Worm (Caenorhabditis elegans) whole organism, L1 larva: ENCODE measurements around the gene sdz-7.
A peak's percentile ranks its signal among the peaks of the same experiment; 100 is the strongest.

Source experiments
- C04F5.9 ChIP-seq: sonication (generic microtip); optimal IDR thresholded peaks from 2 replicates; lab custom pipeline; 2016; ENCODE audit warnings: missing genetic modification characterization, missing compliant biosample characterization
- C16A3.4 ChIP-seq: fragments of 150-350 bp; optimal IDR thresholded peaks from 2 replicates; lab custom pipeline; 2014; ENCODE audit warnings: missing biosample characterization, missing genetic modification characterization
- C34B4.2 ChIP-seq: sonication (generic microtip); optimal IDR thresholded peaks from 2 replicates; lab custom pipeline; 2017; ENCODE audit warnings: mild to moderate bottlenecking, missing genetic modification characterization, missing compliant biosample characterization
- F16B12.6 ChIP-seq: fragments of 150-350 bp; optimal IDR thresholded peaks from 2 replicates; lab custom pipeline; 2014; ENCODE audit warnings: missing biosample characterization, missing genetic modification characterization
- Y116A8C.19 ChIP-seq: sonication (generic microtip); optimal IDR thresholded peaks from 2 replicates; lab custom pipeline; 2016; ENCODE audit warnings: missing compliant biosample characterization, missing genetic modification characterization, borderline replicate concordance
- aha-1 ChIP-seq: fragments of 150-350 bp; optimal IDR thresholded peaks from 2 replicates; lab custom pipeline; 2014; ENCODE audit warnings: missing biosample characterization, missing genetic modification characterization
- blmp-1 ChIP-seq: fragments of 150-350 bp; optimal IDR thresholded peaks from 2 replicates; lab custom pipeline; 2014; ENCODE audit warnings: missing biosample characterization, missing genetic modification characterization
- ceh-63 ChIP-seq: fragments of 200-800 bp; sonication (Bioruptor generic); optimal IDR thresholded peaks from 2 replicates; lab custom pipeline; 2018; ENCODE audit warnings: mild to moderate bottlenecking, missing genetic modification characterization, missing compliant biosample characterization
- ceh-8 ChIP-seq: fragments of 200-800 bp; sonication (Bioruptor generic); optimal IDR thresholded peaks from 2 replicates; lab custom pipeline; 2018; ENCODE audit warnings: mild to moderate bottlenecking, missing genetic modification characterization, moderate library complexity, missing compliant biosample characterization
- ceh-82 ChIP-seq, 3 experiments: fragments of 150-350 bp in 1 of 3; sonication (generic microtip) in 2 of 3; optimal IDR thresholded peaks; 2 replicates each; lab custom pipeline; 2014 to 2017; ENCODE audit warnings: missing biosample characterization in 3 of 3, missing genetic modification characterization in 3 of 3
- ceh-88 ChIP-seq: fragments of 200-800 bp; sonication (Bioruptor generic); IDR thresholded peaks from 2 replicates; pipeline ENCODE4 v1.3.6; 2022; ENCODE audit warnings: missing genetic modification characterization, missing compliant biosample characterization
- ceh-90 ChIP-seq: sonication (generic microtip); optimal IDR thresholded peaks from 2 replicates; lab custom pipeline; 2016; ENCODE audit warnings: missing genetic modification characterization, missing compliant biosample characterization
- dsc-1 ChIP-seq: sonication (generic microtip); optimal IDR thresholded peaks from 2 replicates; lab custom pipeline; 2016; ENCODE audit warnings: mild to moderate bottlenecking, missing genetic modification characterization, missing compliant biosample characterization
- egl-13 ChIP-seq: sonication (generic microtip); optimal IDR thresholded peaks from 2 replicates; lab custom pipeline; 2016; ENCODE audit warnings: missing genotype, missing genetic modification reagents, missing genetic modification characterization, missing compliant biosample characterization
- elt-2 ChIP-seq: sonication (generic microtip); optimal IDR thresholded peaks from 2 replicates; lab custom pipeline; 2016; ENCODE audit warnings: missing genetic modification characterization, mild to moderate bottlenecking, inconsistent platforms, missing compliant biosample characterization, missing genetic modification reagents
- ets-5 ChIP-seq: fragments of 200-800 bp; sonication (Bioruptor generic); IDR thresholded peaks from 2 replicates; pipeline ENCODE4 v1.3.6; 2022; ENCODE audit warnings: missing genetic modification characterization, missing compliant biosample characterization
- fkh-4 ChIP-seq: sonication (generic microtip); optimal IDR thresholded peaks from 2 replicates; lab custom pipeline; 2016; ENCODE audit warnings: missing compliant biosample characterization, missing genetic modification characterization, borderline replicate concordance
- fkh-8 ChIP-seq: sonication (generic microtip); optimal IDR thresholded peaks from 2 replicates; lab custom pipeline; 2016; ENCODE audit warnings: mild to moderate bottlenecking, missing genetic modification characterization, missing compliant biosample characterization
- fos-1 ChIP-seq: fragments of 150-350 bp; optimal IDR thresholded peaks from 2 replicates; lab custom pipeline; 2014; ENCODE audit warnings: missing biosample characterization, missing genetic modification characterization
- grh-1 ChIP-seq: fragments of 200-800 bp; sonication (Bioruptor generic); IDR thresholded peaks from 2 replicates; pipeline ENCODE4 v1.3.6; 2022; ENCODE audit warnings: missing genetic modification reagents, missing genetic modification characterization, missing compliant biosample characterization
- hlh-4 ChIP-seq: sonication (generic microtip); optimal IDR thresholded peaks from 2 replicates; lab custom pipeline; 2016; ENCODE audit warnings: mild to moderate bottlenecking, missing genetic modification characterization, missing compliant biosample characterization
- isw-1 ChIP-seq: fragments of 200-800 bp; sonication (Bioruptor generic); IDR thresholded peaks from 2 replicates; pipeline ENCODE4 v1.3.6; 2022; ENCODE audit warnings: missing genetic modification characterization, missing compliant biosample characterization
- jun-1 ChIP-seq: fragments of 150-350 bp; optimal IDR thresholded peaks from 2 replicates; lab custom pipeline; 2014; ENCODE audit warnings: missing biosample characterization, missing genetic modification reagents, missing genetic modification characterization
- lin-13 ChIP-seq: fragments of 150-350 bp; optimal IDR thresholded peaks from 2 replicates; lab custom pipeline; 2014; ENCODE audit warnings: missing biosample characterization, missing genetic modification reagents, missing genetic modification characterization
- lin-15B ChIP-seq: fragments of 150-350 bp; sonication (generic microtip); optimal IDR thresholded peaks from 3 replicates; lab custom pipeline; 2014; ENCODE audit warnings: missing biosample characterization, missing genetic modification characterization
- lin-35 ChIP-seq, 2 experiments: fragments of 150-350 bp; optimal IDR thresholded peaks; 2 replicates each; lab custom pipeline; 2014; ENCODE audit warnings: missing biosample characterization in 2 of 2, missing genetic modification characterization in 2 of 2, missing genetic modification reagents in 2 of 2
- lin-39 ChIP-seq: fragments of 150-350 bp; optimal IDR thresholded peaks from 2 replicates; lab custom pipeline; 2014; ENCODE audit warnings: missing biosample characterization, missing genetic modification reagents, missing genetic modification characterization
- mab-9 ChIP-seq: fragments of 200-800 bp; sonication (Bioruptor generic); IDR thresholded peaks from 2 replicates; pipeline ENCODE4 v1.3.6; 2022; ENCODE audit warnings: missing genetic modification reagents, missing genetic modification characterization, missing compliant biosample characterization
- mdl-1 ChIP-seq, 2 experiments: fragments of 150-350 bp; optimal IDR thresholded peaks; 2 replicates each; lab custom pipeline; 2014 to 2017; ENCODE audit warnings: missing biosample characterization in 2 of 2, missing genetic modification characterization in 2 of 2, inconsistent platforms in 1 of 2
- mef-2 ChIP-seq: fragments of 150-350 bp; optimal IDR thresholded peaks from 2 replicates; lab custom pipeline; 2014; ENCODE audit warnings: missing biosample characterization, missing genetic modification characterization
- nhr-11 ChIP-seq: fragments of 150-350 bp; optimal IDR thresholded peaks from 2 replicates; lab custom pipeline; 2014; ENCODE audit warnings: missing biosample characterization, missing genetic modification characterization
- nhr-19 ChIP-seq: fragments of 200-800 bp; sonication (Bioruptor generic); conservative IDR thresholded peaks from 2 replicates; pipeline ENCODE4 v1.3.6; 2022; ENCODE audit warnings: missing genetic modification characterization, missing compliant biosample characterization
- nhr-28 ChIP-seq: fragments of 150-350 bp; optimal IDR thresholded peaks from 2 replicates; lab custom pipeline; 2014; ENCODE audit warnings: missing biosample characterization, missing genetic modification characterization
- nhr-76 ChIP-seq: sonication (generic microtip); optimal IDR thresholded peaks from 2 replicates; lab custom pipeline; 2017; ENCODE audit warnings: missing biosample characterization, missing genetic modification characterization
- nhr-77 ChIP-seq: fragments of 150-350 bp; optimal IDR thresholded peaks from 2 replicates; lab custom pipeline; 2014; ENCODE audit warnings: missing biosample characterization, missing genetic modification characterization
- nhr-85 ChIP-seq: sonication (generic microtip); peaks from one replicate; lab custom pipeline; 2016; ENCODE audit warnings: missing genetic modification characterization, inconsistent platforms, missing compliant biosample characterization
- nhr-90 ChIP-seq: sonication (generic microtip); optimal IDR thresholded peaks from 2 replicates; lab custom pipeline; 2016; ENCODE audit warnings: mild to moderate bottlenecking, missing genetic modification characterization, missing compliant biosample characterization; ENCODE audit not compliant: poor library complexity
- pag-3 ChIP-seq: sonication (generic microtip); optimal IDR thresholded peaks from 2 replicates; lab custom pipeline; 2017; ENCODE audit warnings: missing genetic modification characterization, mild to moderate bottlenecking, missing compliant biosample characterization, antibody characterized with exemption, borderline replicate concordance; ENCODE audit not compliant: insufficient read depth
- pax-3 ChIP-seq: fragments of 200-800 bp; sonication (Bioruptor generic); optimal IDR thresholded peaks from 2 replicates; lab custom pipeline; 2018; ENCODE audit warnings: mild to moderate bottlenecking, missing genetic modification characterization, moderate library complexity, missing compliant biosample characterization
- pqm-1 ChIP-seq: sonication (generic microtip); optimal IDR thresholded peaks from 3 replicates; lab custom pipeline; 2017; ENCODE audit warnings: missing biosample characterization, missing genetic modification characterization
- snpc-4 ChIP-seq: fragments of 150-350 bp; optimal IDR thresholded peaks from 2 replicates; lab custom pipeline; 2014; ENCODE audit warnings: missing biosample characterization, missing genetic modification characterization
- swsn-7 ChIP-seq: sonication (generic microtip); optimal IDR thresholded peaks from 2 replicates; lab custom pipeline; 2016; ENCODE audit warnings: missing genetic modification characterization, missing compliant biosample characterization
- unc-130 ChIP-seq: fragments of 150-350 bp; optimal IDR thresholded peaks from 2 replicates; lab custom pipeline; 2017; ENCODE audit warnings: missing biosample characterization, missing genetic modification characterization, inconsistent platforms
- unc-62 ChIP-seq: fragments of 150-350 bp; optimal IDR thresholded peaks from 2 replicates; lab custom pipeline; 2014; ENCODE audit warnings: missing biosample characterization, missing genetic modification reagents, missing genetic modification characterization
- unc-86 ChIP-seq: sonication (generic microtip); optimal IDR thresholded peaks from 2 replicates; lab custom pipeline; 2016; ENCODE audit warnings: missing genetic modification characterization, missing compliant biosample characterization
- unc-98 ChIP-seq: fragments of 200-800 bp; sonication (Bioruptor generic); IDR thresholded peaks from 2 replicates; pipeline ENCODE4 v1.3.6; 2022; ENCODE audit warnings: missing genetic modification characterization, missing compliant biosample characterization
- vab-15 ChIP-seq: sonication (generic microtip); optimal IDR thresholded peaks from 2 replicates; lab custom pipeline; 2017; ENCODE audit warnings: missing genotype, mild to moderate bottlenecking, missing genetic modification characterization, missing compliant biosample characterization
- xbp-1 ChIP-seq: sonication (generic microtip); optimal IDR thresholded peaks from 2 replicates; lab custom pipeline; 2016; ENCODE audit warnings: missing genetic modification characterization, missing compliant biosample characterization
- zip-4 ChIP-seq: fragments of 200-800 bp; sonication (Bioruptor generic); optimal IDR thresholded peaks from 2 replicates; lab custom pipeline; 2018; ENCODE audit warnings: mild to moderate bottlenecking, missing genetic modification characterization, moderate library complexity, missing compliant biosample characterization

The sdz-7 gene

ce11 chrII:3911716-3912115 is 33.9 kb upstream of the sdz-7 start, which contains the start of gene F53C3.1:
F53C3.1 (plus strand) TSS chrII:3912016.
- TF ChIP-seq unc-98 (GFP tag; lab: Robert Waterston, UW) (no peak), lin-15B (tag; lab: Kevin White, UChicago) (no peak), ceh-63 (no peak), fkh-4 (tag; lab: Kevin White, UChicago) (no peak), nhr-85 (no peak), lin-13 (GFP tag; lab: Kevin White, UChicago) (no peak), jun-1 (tag; lab: Kevin White, UChicago) (no peak), mab-9 (GFP tag; lab: Robert Waterston, UW) (no peak), C16A3.4 (no peak), pqm-1 (tag; lab: Kevin White, UChicago) (no peak), zip-4 (GFP tag; lab: Kevin White, UChicago) (no peak), ets-5 (GFP tag; lab: Robert Waterston, UW) (no peak), nhr-90 (tag; lab: Kevin White, UChicago) (no peak), lin-35 (GFP tag; optimal IDR thresholded peaks at IDR 0.05; lab: Kevin White, UChicago) (no peak), nhr-76 (tag; lab: Kevin White, UChicago) (no peak), pag-3 (tag; lab: Kevin White, UChicago) (no peak), hlh-4 (tag; lab: Kevin White, UChicago) (no peak), egl-13 (tag; lab: Kevin White, UChicago) (no peak)

ce11 chrII:3911284-3911683 is 33.5 kb upstream of the sdz-7 start:
- TF ChIP-seq C04F5.9 (tag; lab: Kevin White, UChicago) (no peak), vab-15 (tag; lab: Kevin White, UChicago) (no peak), ceh-88 (GFP tag; lab: Robert Waterston, UW) (no peak), xbp-1 (tag; lab: Kevin White, UChicago) (no peak), ets-5 (GFP tag; lab: Robert Waterston, UW) (no peak), mef-2 (tag; lab: Kevin White, UChicago) (no peak), fkh-8 (tag; lab: Kevin White, UChicago) (no peak), fkh-4 (tag; lab: Kevin White, UChicago) (no peak), elt-2 (peak; percentile 85), ceh-90 (tag; lab: Kevin White, UChicago) (no peak), Y116A8C.19 (no peak), aha-1 (no peak), mab-9 (GFP tag; lab: Robert Waterston, UW) (no peak), nhr-19 (GFP tag; lab: Robert Waterston, UW) (0 out of 2 replicates have a peak, but pooled peaks have one; percentile 16), ceh-63 (no peak), ceh-82 (tag; optimal IDR thresholded peaks at IDR 0.05; lab: Kevin White, UChicago) (peak in 1 of 3 experiments; percentile 23), lin-39 (tag; lab: Kevin White, UChicago) (no peak), pag-3 (tag; lab: Kevin White, UChicago) (no peak), blmp-1 (tag; lab: Kevin White, UChicago) (no peak), nhr-11 (no peak), nhr-85 (no peak), hlh-4 (tag; lab: Kevin White, UChicago) (no peak), unc-86 (tag; lab: Kevin White, UChicago) (no peak), egl-13 (tag; lab: Kevin White, UChicago) (no peak), nhr-28 (no peak), isw-1 (GFP tag; lab: Robert Waterston, UW) (no peak), unc-130 (tag; lab: Kevin White, UChicago) (no peak), grh-1 (GFP tag; lab: Robert Waterston, UW) (no peak), ceh-8 (no peak), dsc-1 (tag; lab: Kevin White, UChicago) (no peak), swsn-7 (tag; lab: Kevin White, UChicago) (no peak), snpc-4 (no peak), fos-1 (tag; lab: Kevin White, UChicago) (no peak), unc-98 (GFP tag; lab: Robert Waterston, UW) (no peak), zip-4 (GFP tag; lab: Kevin White, UChicago) (no peak), mdl-1 (tag; optimal IDR thresholded peaks at IDR 0.05; lab: Kevin White, UChicago) (no peak), jun-1 (tag; lab: Kevin White, UChicago) (no peak), C34B4.2 (tag; lab: Kevin White, UChicago) (no peak), pax-3 (tag; lab: Kevin White, UChicago) (no peak), lin-13 (GFP tag; lab: Kevin White, UChicago) (no peak), unc-62 (GFP tag; lab: Kevin White, UChicago) (no peak), pqm-1 (tag; lab: Kevin White, UChicago) (no peak), F16B12.6 (no peak), nhr-77 (tag; lab: Kevin White, UChicago) (peak; percentile 21)
